Fruit fly (Drosophila melanogaster) whole organism, embryonic: ENCODE data around the gene BORCS6.

Experiments used
- CG10565 ChIP-seq: fragments of 200-800 bp; sonication (Bioruptor generic); optimal IDR thresholded peaks from 3 replicates; lab custom pipeline; 2016; ENCODE audit warnings: missing biosample characterization, mild to moderate bottlenecking, missing genetic modification characterization
- CG7745 ChIP-seq: fragments of 200-800 bp; sonication (Bioruptor generic); optimal IDR thresholded peaks from 2 replicates; lab custom pipeline; 2018; ENCODE audit warnings: missing biosample characterization, mild to moderate bottlenecking, missing genetic modification characterization, moderate library complexity
- CHES-1-like ChIP-seq: fragments of 200-800 bp; sonication (Bioruptor generic); optimal IDR thresholded peaks from 2 replicates; lab custom pipeline; 2016; ENCODE audit warnings: missing biosample characterization, missing genetic modification characterization
- NFAT ChIP-seq: fragments of 200-800 bp; sonication (Bioruptor generic); IDR thresholded peaks from 2 replicates; pipeline ENCODE4 v1.3.6; 2022; ENCODE audit warnings: missing biosample characterization, missing genetic modification characterization
- Neu2 ChIP-seq: fragments of 200-800 bp; sonication (Bioruptor generic); optimal IDR thresholded peaks from 3 replicates; lab custom pipeline; 2016; ENCODE audit warnings: missing biosample characterization, missing genetic modification characterization, borderline replicate concordance
- jigr1 ChIP-seq: fragments of 200-800 bp; sonication (Bioruptor generic); IDR thresholded peaks from 3 replicates; pipeline ENCODE4 v1.3.6; 2022; ENCODE audit warnings: missing biosample characterization, missing genetic modification characterization
- tgo ChIP-seq: fragments of 200-800 bp; sonication (Bioruptor generic); IDR thresholded peaks from 3 replicates; pipeline ENCODE4 v1.3.6; 2022; ENCODE audit warnings: missing biosample characterization, missing genetic modification characterization

- TF ChIP-seq CG10565 (GFP tag; lab: Kevin White, UChicago): no peak
- no peak for TF ChIP-seq Neu2 (GFP tag; lab: Kevin White, UChicago)
- TF ChIP-seq jigr1 (GFP tag; lab: Robert Waterston, UW): no peak
- no peak for TF ChIP-seq CHES-1-like (GFP tag; lab: Kevin White, UChicago)
- no peak for TF ChIP-seq NFAT (GFP tag; lab: Robert Waterston, UW)
- TF ChIP-seq CG7745 (tag; lab: Kevin White, UChicago): no peak
- TF ChIP-seq tgo (GFP tag; lab: Robert Waterston, UW): no peak
Observed at dm6 chr3L:524246-524645, 16.4 kb upstream of the BORCS6 start.
